Fruit fly (Drosophila melanogaster): ENCODE measurements around the gene CG9168.
A peak's percentile ranks its signal among the peaks of the same experiment; 100 is the strongest.

The CG9168 gene

dm6 chr3L:1379741-1380465 lies 31.0 kb upstream of the CG9168 start:
- no peak for TF ChIP-seq CG32121 (GFP tag; IDR thresholded peaks at IDR 0.05)
- no peak for TF ChIP-seq EcR (GFP tag; optimal IDR thresholded peaks at IDR 0.05)
- no peak for TF ChIP-seq gl (tag; optimal IDR thresholded peaks at IDR 0.05)
- TF ChIP-seq Ets98B (GFP tag; IDR thresholded peaks at IDR 0.05) = no peak
- TF ChIP-seq CG10348 (GFP tag; IDR thresholded peaks at IDR 0.05) = no peak
- no peak for TF ChIP-seq Pif1A (GFP tag; optimal IDR thresholded peaks at IDR 0.05)
- TF ChIP-seq fd96Ca (GFP tag; IDR thresholded peaks at IDR 0.05) = no peak
- TF ChIP-seq CG8159 (tag; optimal IDR thresholded peaks at IDR 0.05) = no peak
- TF ChIP-seq CG13204 (GFP tag; optimal IDR thresholded peaks at IDR 0.05) = no peak
- TF ChIP-seq CG12605 (GFP tag; IDR thresholded peaks at IDR 0.05) = no peak
- no peak for TF ChIP-seq CG34367 (tag; optimal IDR thresholded peaks at IDR 0.05)
- TF ChIP-seq rn (GFP tag; IDR thresholded peaks at IDR 0.05) = no peak
- no peak for TF ChIP-seq CG17806 (tag; optimal IDR thresholded peaks at IDR 0.05)
- no peak for TF ChIP-seq D1 (tag; optimal IDR thresholded peaks at IDR 0.05)
- TF ChIP-seq Pif1B (GFP tag; optimal IDR thresholded peaks at IDR 0.05) = no peak
- no peak for TF ChIP-seq CG14655 (GFP tag; optimal IDR thresholded peaks at IDR 0.05)
- TF ChIP-seq CG15710 (tag; optimal IDR thresholded peaks at IDR 0.05) = no peak

- TF ChIP-seq CG9948 (tag; optimal IDR thresholded peaks at IDR 0.05) (no peak), fd96Ca (GFP tag; IDR thresholded peaks at IDR 0.05) (0 out of 3 replicates have a peak, but pooled peaks have one; percentile 37), Ets98B (GFP tag; IDR thresholded peaks at IDR 0.05) (peak; percentile 26; the same call in 1 of the 2 replicates), Pif1A (GFP tag; optimal IDR thresholded peaks at IDR 0.05) (no peak), Pif1B (GFP tag; optimal IDR thresholded peaks at IDR 0.05) (no peak), CG12605 (GFP tag; IDR thresholded peaks at IDR 0.05) (0 out of 2 replicates have a peak, but pooled peaks have one; percentile 35), CG17806 (tag; optimal IDR thresholded peaks at IDR 0.05) (no peak), CG8301 (tag; optimal IDR thresholded peaks at IDR 0.05) (no peak), CG34367 (tag; optimal IDR thresholded peaks at IDR 0.05) (peak; percentile 24), EcR (GFP tag; optimal IDR thresholded peaks at IDR 0.05) (peak; percentile 54), CG14655 (GFP tag; optimal IDR thresholded peaks at IDR 0.05) (peak; percentile 29), rn (GFP tag; IDR thresholded peaks at IDR 0.05) (no peak), CG10348 (GFP tag; IDR thresholded peaks at IDR 0.05) (no peak), CG4496 (GFP tag; IDR thresholded peaks at IDR 0.05) (peak; percentile 26; the same call in 1 of the 3 replicates), CG32121 (GFP tag; IDR thresholded peaks at IDR 0.05) (no peak), CG13204 (GFP tag; optimal IDR thresholded peaks at IDR 0.05) (peak; percentile 70), D1 (tag; optimal IDR thresholded peaks at IDR 0.05) (no peak), CG8159 (tag; optimal IDR thresholded peaks at IDR 0.05) (no peak), gl (tag; optimal IDR thresholded peaks at IDR 0.05) (peak; percentile 42), CG15710 (tag; optimal IDR thresholded peaks at IDR 0.05) (peak; percentile 14), Snoo (tag; optimal IDR thresholded peaks at IDR 0.05) (no peak)
These were observed 29.9 kb upstream of the CG9168 start for dm6 chr3L:1380959-1381358.

dm6 chr3L:1385683-1386246 lies 25.1 kb upstream of the CG9168 start:
- TF ChIP-seq CG14655 (GFP tag; optimal IDR thresholded peaks at IDR 0.05) (no peak), CG12605 (GFP tag; IDR thresholded peaks at IDR 0.05) (no peak), CG34367 (tag; optimal IDR thresholded peaks at IDR 0.05) (no peak), Ets98B (GFP tag; IDR thresholded peaks at IDR 0.05) (no peak), Snoo (tag; optimal IDR thresholded peaks at IDR 0.05) (peak; percentile 8), CG10348 (GFP tag; IDR thresholded peaks at IDR 0.05) (no peak), fd96Ca (GFP tag; IDR thresholded peaks at IDR 0.05) (no peak), rn (GFP tag; IDR thresholded peaks at IDR 0.05) (0 out of 2 replicates have a peak, but pooled peaks have one; percentile 6), Pif1B (GFP tag; optimal IDR thresholded peaks at IDR 0.05) (no peak), CG17806 (tag; optimal IDR thresholded peaks at IDR 0.05) (no peak), CG4496 (GFP tag; IDR thresholded peaks at IDR 0.05) (no peak), EcR (GFP tag; optimal IDR thresholded peaks at IDR 0.05) (no peak), CG8301 (tag; optimal IDR thresholded peaks at IDR 0.05) (no peak)

dm6 chr3L:1388094-1388493 lies 22.8 kb upstream of the CG9168 start:
- TF ChIP-seq CG15710 (tag; optimal IDR thresholded peaks at IDR 0.05) (peak; percentile 76), CG8159 (tag; optimal IDR thresholded peaks at IDR 0.05) (peak; percentile 65), CG4496 (GFP tag; IDR thresholded peaks at IDR 0.05) (no peak; the same call in 2 of the 3 replicates), CG17806 (tag; optimal IDR thresholded peaks at IDR 0.05) (peak; percentile 58), Pif1A (GFP tag; optimal IDR thresholded peaks at IDR 0.05) (peak; percentile 22), CG12605 (GFP tag; IDR thresholded peaks at IDR 0.05) (no peak), CG13204 (GFP tag; optimal IDR thresholded peaks at IDR 0.05) (peak; percentile 17), CG32121 (GFP tag; IDR thresholded peaks at IDR 0.05) (no peak), Pif1B (GFP tag; optimal IDR thresholded peaks at IDR 0.05) (no peak), CG9948 (tag; optimal IDR thresholded peaks at IDR 0.05) (peak; percentile 42), gl (tag; optimal IDR thresholded peaks at IDR 0.05) (no peak), CG34367 (tag; optimal IDR thresholded peaks at IDR 0.05) (peak; percentile 40), Snoo (tag; optimal IDR thresholded peaks at IDR 0.05) (peak; percentile 73), rn (GFP tag; IDR thresholded peaks at IDR 0.05) (0 out of 2 replicates have a peak, but pooled peaks have one; percentile 19), CG14655 (GFP tag; optimal IDR thresholded peaks at IDR 0.05) (peak; percentile 20)

- TF ChIP-seq CG15710 (tag; optimal IDR thresholded peaks at IDR 0.05) (no peak), Snoo (tag; optimal IDR thresholded peaks at IDR 0.05) (peak; percentile 47)
These were observed 22.0 kb upstream of the CG9168 start for dm6 chr3L:1388862-1389261.

Data from whole organism, pupa.